Worm (Caenorhabditis elegans): ENCODE data around the gene nep-8.

DNA sequence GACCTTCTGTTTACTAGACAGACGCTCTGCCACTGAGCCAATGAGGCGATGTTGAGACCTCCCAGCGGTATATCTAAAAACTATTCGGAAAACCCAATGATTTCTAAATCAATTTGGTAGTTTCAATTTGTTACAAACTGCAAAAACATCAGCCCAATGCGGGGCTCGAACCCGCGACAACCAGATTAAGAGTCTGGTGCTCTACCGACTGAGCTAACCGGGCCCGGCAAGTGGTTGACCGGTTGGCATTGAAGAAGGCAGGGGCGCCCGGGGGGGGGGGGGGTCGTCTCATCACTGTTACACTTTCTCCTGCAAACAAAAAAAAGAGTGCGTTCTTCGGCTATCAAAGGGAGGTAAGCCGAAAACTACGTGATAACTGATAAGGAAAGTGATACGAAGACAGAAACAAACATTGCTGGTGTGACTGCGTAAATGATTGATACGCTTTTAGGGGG is 35.6 kb downstream of the nep-8 start:
- peak; percentile 56; the same call in 1 of the 2 replicates for TF ChIP-seq unc-3 (GFP tag; conservative IDR thresholded peaks at IDR 0.05)
- TF ChIP-seq unc-3 (tag; optimal IDR thresholded peaks at IDR 0.05) = no peak
- no peak for TF ChIP-seq ceh-31 (tag; optimal IDR thresholded peaks at IDR 0.05)
- no peak for TF ChIP-seq pqm-1 (tag; optimal IDR thresholded peaks at IDR 0.05)
- TF ChIP-seq ztf-16 (tag; optimal IDR thresholded peaks at IDR 0.05) = no peak
- TF ChIP-seq T23F11.4 (GFP tag; optimal IDR thresholded peaks at IDR 0.05) = peak; percentile 26
- TF ChIP-seq fkh-10 (GFP tag; optimal IDR thresholded peaks at IDR 0.05) = no peak
- peak; percentile 62 for TF ChIP-seq sox-4 (tag; optimal IDR thresholded peaks at IDR 0.05)
- TF ChIP-seq fax-1 (tag; optimal IDR thresholded peaks at IDR 0.05) = peak; percentile 24
- TF ChIP-seq hlh-30 (tag; optimal IDR thresholded peaks at IDR 0.05; ENCODE audit: insufficient read depth) = no peak
- TF ChIP-seq ama-1 (optimal IDR thresholded peaks at IDR 0.05) = no peak
- peak; percentile 48 for TF ChIP-seq hlh-13 (GFP tag; optimal IDR thresholded peaks at IDR 0.05)
- TF ChIP-seq nhr-11 (tag; optimal IDR thresholded peaks at IDR 0.05) = no peak
- TF ChIP-seq ceh-19 (GFP tag; optimal IDR thresholded peaks at IDR 0.05) = peak; percentile 16
- TF ChIP-seq rnt-1 (tag; optimal IDR thresholded peaks at IDR 0.05) = no peak

Data from whole organism, late embryonic.